ENCODE assay signal across 1 fruit fly cellular context in genomic region chr3L:16146539-16146934, dm6.
TF ChIP-seq lines count a peak whose summit lies in the region.

No protein-coding gene starts in this region.

TF ChIP-seq in whole organism, embryonic, 481 proteins besides CTCF, POLR2A, EP300 and RAD21 (continued from another document):
- TF ChIP-seq ttk (GFP tag; IDR thresholded peaks at IDR 0.05; lab: Robert Waterston, UW) (no peak), Bdp1 (GFP tag; optimal IDR thresholded peaks at IDR 0.05; lab: Kevin White, UChicago) (no peak), pnt (GFP tag; optimal IDR thresholded peaks at IDR 0.05; lab: Kevin White, UChicago) (no peak), CG1647 (GFP tag; optimal IDR thresholded peaks at IDR 0.05; lab: Kevin White, UChicago) (no peak), CG18619 (GFP tag; optimal IDR thresholded peaks at IDR 0.05; lab: Kevin White, UChicago) (no peak), CG18476 (GFP tag; optimal IDR thresholded peaks at IDR 0.05; lab: Kevin White, UChicago) (peak; percentile 1), CG17612 (GFP tag; IDR thresholded peaks at IDR 0.05; lab: Robert Waterston, UW) (no peak), HmgZ (tag; optimal IDR thresholded peaks at IDR 0.05; lab: Kevin White, UChicago) (peak; percentile 24), Nf-YB (GFP tag; optimal IDR thresholded peaks at IDR 0.05; lab: Kevin White, UChicago) (no peak), CG15514 (GFP tag; optimal IDR thresholded peaks at IDR 0.05; lab: Kevin White, UChicago) (peak; percentile 4), gce (GFP tag; IDR thresholded peaks at IDR 0.05; lab: Robert Waterston, UW) (no peak), lmd (GFP tag; IDR thresholded peaks at IDR 0.05; lab: Robert Waterston, UW) (peak; percentile 55; the same call in 1 of the 2 replicates), Sry-β (GFP tag; optimal IDR thresholded peaks at IDR 0.05; lab: Kevin White, UChicago) (no peak), ATbp (GFP tag; optimal IDR thresholded peaks at IDR 0.05; lab: Kevin White, UChicago) (no peak), CG31388 (GFP tag; optimal IDR thresholded peaks at IDR 0.05; lab: Kevin White, UChicago) (no peak), Optix (GFP tag; IDR thresholded peaks at IDR 0.05; lab: Robert Waterston, UW) (no peak), ken (GFP tag; IDR thresholded peaks at IDR 0.05; lab: Robert Waterston, UW) (no peak), tap (tag; optimal IDR thresholded peaks at IDR 0.05; lab: Kevin White, UChicago) (no peak), odd (GFP tag; optimal IDR thresholded peaks at IDR 0.05; lab: Kevin White, UChicago) (no peak), vfl (GFP tag; optimal IDR thresholded peaks at IDR 0.05; lab: Kevin White, UChicago) (no peak), CG12299 (tag; optimal IDR thresholded peaks at IDR 0.05; lab: Kevin White, UChicago) (no peak), CG2116 (GFP tag; optimal IDR thresholded peaks at IDR 0.05; lab: Kevin White, UChicago) (no peak), mld (GFP tag; IDR thresholded peaks at IDR 0.05; lab: Robert Waterston, UW; ENCODE audit: partially characterized antibody) (no peak), ro (GFP tag; IDR thresholded peaks at IDR 0.05; lab: Robert Waterston, UW) (no peak), fru (optimal IDR thresholded peaks at IDR 0.05; lab: Kevin White, UChicago) (no peak), CG9215 (GFP tag; IDR thresholded peaks at IDR 0.05; lab: Robert Waterston, UW) (peak; percentile 44; the same call in 1 of the 2 replicates), disco-r (GFP tag; optimal IDR thresholded peaks at IDR 0.05; lab: Kevin White, UChicago) (no peak), CkIIα-i1 (GFP tag; IDR thresholded peaks at IDR 0.05; lab: Robert Waterston, UW) (no peak), exex (tag; optimal IDR thresholded peaks at IDR 0.05; lab: Kevin White, UChicago) (no peak), CG3163 (GFP tag; optimal IDR thresholded peaks at IDR 0.05; lab: Kevin White, UChicago) (no peak), trh (GFP tag; optimal IDR thresholded peaks at IDR 0.05; lab: Kevin White, UChicago) (no peak), CG12659 (GFP tag; optimal IDR thresholded peaks at IDR 0.05; lab: Kevin White, UChicago) (peak; percentile 37), unpg (GFP tag; optimal IDR thresholded peaks at IDR 0.05; lab: Kevin White, UChicago) (peak; percentile 49), dm (GFP tag; optimal IDR thresholded peaks at IDR 0.05; lab: Kevin White, UChicago) (no peak), lov (optimal IDR thresholded peaks at IDR 0.05; lab: Kevin White, UChicago) (no peak), lov (GFP tag; IDR thresholded peaks at IDR 0.05; lab: Robert Waterston, UW) (no peak), dati (GFP tag; IDR thresholded peaks at IDR 0.05; lab: Robert Waterston, UW) (no peak), CG12104 (GFP tag; optimal IDR thresholded peaks at IDR 0.05; lab: Kevin White, UChicago) (no peak), CG8089 (GFP tag; optimal IDR thresholded peaks at IDR 0.05; lab: Kevin White, UChicago) (no peak), CG10321 (GFP tag; IDR thresholded peaks at IDR 0.05; lab: Robert Waterston, UW) (no peak), az2 (GFP tag; optimal IDR thresholded peaks at IDR 0.05; lab: Kevin White, UChicago) (no peak), Bgb (GFP tag; IDR thresholded peaks at IDR 0.05; lab: Robert Waterston, UW; ENCODE audit: partially characterized antibody) (no peak), CG10959 (GFP tag; IDR thresholded peaks at IDR 0.05; lab: Robert Waterston, UW) (no peak), CG6791 (GFP tag; IDR thresholded peaks at IDR 0.05; lab: Robert Waterston, UW; ENCODE audit: partially characterized antibody) (no peak), CG14860 (GFP tag; IDR thresholded peaks at IDR 0.05; lab: Robert Waterston, UW; ENCODE audit: partially characterized antibody) (no peak), prd (optimal IDR thresholded peaks at IDR 0.05; lab: Kevin White, UChicago) (no peak), prd (GFP tag; IDR thresholded peaks at IDR 0.05; lab: Robert Waterston, UW) (no peak), fu2 (GFP tag; optimal IDR thresholded peaks at IDR 0.05; lab: Kevin White, UChicago) (no peak), CG6689 (GFP tag; IDR thresholded peaks at IDR 0.05; lab: Robert Waterston, UW) (no peak; the same call in none of the 2 replicates)
